Worm (Caenorhabditis elegans) whole organism, L4 larva: ENCODE measurements around the gene ZK1248.5.

Experiments used
- daf-16 ChIP-seq, 3 experiments: sonication (generic microtip); optimal IDR thresholded peaks; 2 replicates each; lab custom pipeline; 2016 to 2017; ENCODE audit warnings: missing genetic modification characterization in 3 of 3, missing genetic modification reagents in 3 of 3, mild to moderate bottlenecking in 2 of 3, missing compliant biosample characterization in 2 of 3, missing biosample characterization in 1 of 3, moderate library complexity in 1 of 3
- egl-27 ChIP-seq: sonication (generic microtip); optimal IDR thresholded peaks from 3 replicates; lab custom pipeline; 2017; ENCODE audit warnings: missing biosample characterization, missing genetic modification reagents, missing genetic modification characterization
- lim-7 ChIP-seq: fragments of 200-800 bp; sonication (Bioruptor generic); IDR thresholded peaks from 2 replicates; pipeline ENCODE4 v1.3.6; 2022; ENCODE audit warnings: missing genetic modification characterization, missing compliant biosample characterization
- nhr-41 ChIP-seq: fragments of 200-800 bp; sonication (Bioruptor generic); IDR thresholded peaks from 2 replicates; pipeline ENCODE4 v1.3.6; 2022; ENCODE audit warnings: missing genetic modification reagents, missing genetic modification characterization, missing compliant biosample characterization
- nhr-77 ChIP-seq: fragments of 150-350 bp; optimal IDR thresholded peaks from 2 replicates; lab custom pipeline; 2014; ENCODE audit warnings: missing biosample characterization, missing genetic modification characterization

ce11 chrII:5788815-5789214 is 21.5 kb upstream of the ZK1248.5 start, which contains the start of gene K05F1.13:
- TF ChIP-seq egl-27, result no peak
- TF ChIP-seq daf-16 (GFP tag; optimal IDR thresholded peaks at IDR 0.05; lab: Kevin White, UChicago), result no peak
- TF ChIP-seq daf-16 (tag; optimal IDR thresholded peaks at IDR 0.05; lab: Kevin White, UChicago), result no peak
- TF ChIP-seq nhr-41 (GFP tag; lab: Robert Waterston, UW), result no peak
- no peak for TF ChIP-seq lim-7 (GFP tag; lab: Robert Waterston, UW)
- TF ChIP-seq nhr-77 (tag; lab: Kevin White, UChicago), result no peak
